Worm (Caenorhabditis elegans): Measurements from ENCODE around the gene T24C12.1.

- TF ChIP-seq ama-1 (optimal IDR thresholded peaks at IDR 0.05) (no peak), ceh-13 (GFP tag; optimal IDR thresholded peaks at IDR 0.05) (no peak), B0310.2 (tag; optimal IDR thresholded peaks at IDR 0.05) (no peak), tbx-37 (GFP tag; conservative IDR thresholded peaks at IDR 0.05) (no peak)
These were observed 20.8 kb upstream of the T24C12.1 start for ce11 chrX:2178410-2178944.
